Fruit fly (Drosophila melanogaster) whole organism, embryonic: Measurements from ENCODE around the gene CG8369.

ENCODE experiments used
- CG10366 ChIP-seq: fragments of 200-800 bp; sonication (Bioruptor generic); IDR thresholded peaks from 2 replicates; pipeline ENCODE4 v1.3.6; 2022; ENCODE audit warnings: missing biosample characterization, missing genetic modification characterization
- CG10543 ChIP-seq: fragments of 200-800 bp; sonication (Bioruptor generic); optimal IDR thresholded peaks from 3 replicates; lab custom pipeline; 2017; ENCODE audit warnings: missing biosample characterization, mild to moderate bottlenecking, missing genetic modification characterization, moderate library complexity
- CG10654 ChIP-seq: fragments of 200-800 bp; sonication (Bioruptor generic); optimal IDR thresholded peaks from 2 replicates; lab custom pipeline; 2016; ENCODE audit warnings: missing biosample characterization, missing genetic modification characterization
- CG11695 ChIP-seq: fragments of 200-800 bp; sonication (Bioruptor generic); IDR thresholded peaks from 3 replicates; pipeline ENCODE4 v1.3.6; 2022; ENCODE audit warnings: missing biosample characterization, missing genetic modification characterization
- CG15479 ChIP-seq: fragments of 200-800 bp; sonication (Bioruptor generic); optimal IDR thresholded peaks from 3 replicates; lab custom pipeline; 2019; ENCODE audit warnings: missing biosample characterization, mild to moderate bottlenecking, missing genetic modification characterization, moderate library complexity
- CG16863 ChIP-seq: fragments of 200-800 bp; sonication (Bioruptor generic); optimal IDR thresholded peaks from 3 replicates; lab custom pipeline; 2016; ENCODE audit warnings: missing biosample characterization, missing genetic modification characterization
- CG17328 ChIP-seq: fragments of 200-800 bp; sonication (Bioruptor generic); IDR thresholded peaks from 2 replicates; pipeline ENCODE4 v1.3.6; 2022; ENCODE audit warnings: missing biosample characterization, missing genetic modification characterization
- CG17912 ChIP-seq: fragments of 200-800 bp; sonication (Bioruptor generic); optimal IDR thresholded peaks from 2 replicates; lab custom pipeline; 2018; ENCODE audit warnings: missing biosample characterization, mild to moderate bottlenecking, missing genetic modification characterization
- CG3838 ChIP-seq: fragments of 200-800 bp; sonication (Bioruptor generic); optimal IDR thresholded peaks from 3 replicates; lab custom pipeline; 2016; ENCODE audit warnings: missing biosample characterization, missing genetic modification characterization
- CG7372 ChIP-seq: fragments of 200-800 bp; sonication (Bioruptor generic); IDR thresholded peaks from 2 replicates; pipeline ENCODE4 v1.3.6; 2022; ENCODE audit warnings: missing biosample characterization, missing genetic modification characterization
- CG7556 ChIP-seq: fragments of 200-800 bp; sonication (Bioruptor generic); optimal IDR thresholded peaks from 2 replicates; lab custom pipeline; 2017; ENCODE audit warnings: missing biosample characterization, mild to moderate bottlenecking, missing genetic modification characterization
- CG7745 ChIP-seq: fragments of 200-800 bp; sonication (Bioruptor generic); optimal IDR thresholded peaks from 2 replicates; lab custom pipeline; 2018; ENCODE audit warnings: missing biosample characterization, mild to moderate bottlenecking, missing genetic modification characterization, moderate library complexity
- CG8924 ChIP-seq: fragments of 200-800 bp; optimal IDR thresholded peaks from 3 replicates; lab custom pipeline; 2019; ENCODE audit warnings: missing biosample characterization, mild to moderate bottlenecking, missing genetic modification characterization, moderate library complexity
- CG9215 ChIP-seq: fragments of 200-800 bp; sonication (Bioruptor generic); IDR thresholded peaks from 2 replicates; pipeline ENCODE4 v1.3.6; 2022; ENCODE audit warnings: missing biosample characterization, missing genetic modification characterization
- D ChIP-seq, 2 experiments: fragments of 200-800 bp in 1 of 2; fragments of >200 bp in 1 of 2; sonication (Bioruptor generic) in 1 of 2; optimal IDR thresholded peaks; 2 replicates in 1 of 2; 3 replicates in 1 of 2; lab custom pipeline; 2017; ENCODE audit warnings: mild to moderate bottlenecking in 1 of 2, missing biosample characterization in 1 of 2, missing genetic modification characterization in 1 of 2, missing genetic modification reagents in 1 of 2
- Dref ChIP-seq: fragments of 200-800 bp; sonication (Bioruptor generic); IDR thresholded peaks from 2 replicates; pipeline ENCODE4 v1.3.6; 2022; ENCODE audit warnings: missing biosample characterization, missing genetic modification characterization
- Fer2 ChIP-seq: fragments of 200-800 bp; sonication (Bioruptor generic); optimal IDR thresholded peaks from 2 replicates; lab custom pipeline; 2018; ENCODE audit warnings: missing biosample characterization, mild to moderate bottlenecking, missing genetic modification characterization, moderate library complexity
- Hmr ChIP-seq: fragments of 200-800 bp; sonication (Bioruptor generic); optimal IDR thresholded peaks from 3 replicates; lab custom pipeline; 2017; ENCODE audit warnings: mild to moderate bottlenecking, missing biosample characterization, missing genetic modification reagents, missing genetic modification characterization
- Hr39 ChIP-seq: fragments of >200 bp; optimal IDR thresholded peaks from 2 replicates; lab custom pipeline; 2017
- Mad ChIP-seq: fragments of 200-800 bp; sonication (Bioruptor generic); optimal IDR thresholded peaks from 2 replicates; lab custom pipeline; 2016; ENCODE audit warnings: missing biosample characterization, missing genetic modification characterization
- Med ChIP-seq: fragments of 200-800 bp; sonication (Bioruptor generic); peaks from one replicate; lab custom pipeline; 2016; ENCODE audit warnings: missing biosample characterization, missing genetic modification characterization, mild to moderate bottlenecking, inconsistent platforms, moderate library complexity
- NfI ChIP-seq: fragments of 200-800 bp; sonication (Bioruptor generic); optimal IDR thresholded peaks from 3 replicates; lab custom pipeline; 2018; ENCODE audit warnings: missing biosample characterization, mild to moderate bottlenecking, missing genetic modification characterization, moderate library complexity
- Ptx1 ChIP-seq: fragments of 200-800 bp; sonication (Bioruptor generic); IDR thresholded peaks from 2 replicates; pipeline ENCODE4 v1.3.6; 2022; ENCODE audit warnings: missing biosample characterization, missing genetic modification characterization
- Scr ChIP-seq: fragments of 200-800 bp; sonication (Bioruptor generic); IDR thresholded peaks from 2 replicates; pipeline ENCODE4 v1.3.6; 2022; ENCODE audit warnings: missing biosample characterization, missing genetic modification characterization; ENCODE audit not compliant: partially characterized antibody
- Side ChIP-seq: fragments of 200-800 bp; sonication (Bioruptor generic); optimal IDR thresholded peaks from 2 replicates; lab custom pipeline; 2016; ENCODE audit warnings: missing biosample characterization, missing genetic modification characterization
- Sin3A ChIP-seq: fragments of >200 bp; optimal IDR thresholded peaks from 2 replicates; lab custom pipeline; 2018
- Sox102F ChIP-seq: fragments of 200-800 bp; sonication (Bioruptor generic); optimal IDR thresholded peaks from 2 replicates; lab custom pipeline; 2018; ENCODE audit warnings: missing biosample characterization, mild to moderate bottlenecking, missing genetic modification characterization, moderate library complexity
- Usf ChIP-seq: fragments of 200-800 bp; sonication (Bioruptor generic); optimal IDR thresholded peaks from 2 replicates; lab custom pipeline; 2017; ENCODE audit warnings: missing genotype, missing biosample characterization, missing genetic modification characterization
- amos ChIP-seq: fragments of 200-800 bp; sonication (Bioruptor generic); IDR thresholded peaks from 2 replicates; pipeline ENCODE4 v1.3.6; 2022; ENCODE audit warnings: missing biosample characterization, missing genetic modification characterization; ENCODE audit not compliant: partially characterized antibody
- aop ChIP-seq: fragments of 200-800 bp; sonication (Bioruptor generic); IDR thresholded peaks from 2 replicates; pipeline ENCODE4 v1.3.6; 2022; ENCODE audit warnings: missing biosample characterization, missing genetic modification characterization
- az2 ChIP-seq: fragments of 200-800 bp; sonication (Bioruptor generic); optimal IDR thresholded peaks from 3 replicates; lab custom pipeline; 2016; ENCODE audit warnings: missing biosample characterization, missing genetic modification characterization
- br ChIP-seq: fragments of >200 bp; optimal IDR thresholded peaks from 2 replicates; lab custom pipeline; 2017
- disco-r ChIP-seq: fragments of 200-800 bp; sonication (Bioruptor generic); optimal IDR thresholded peaks from 2 replicates; lab custom pipeline; 2016; ENCODE audit warnings: missing biosample characterization, missing genetic modification characterization
- fd96Cb ChIP-seq: fragments of 200-800 bp; sonication (Bioruptor generic); optimal IDR thresholded peaks from 2 replicates; lab custom pipeline; 2018; ENCODE audit warnings: missing biosample characterization, mild to moderate bottlenecking, missing genetic modification characterization, moderate library complexity
- gcm2 ChIP-seq: fragments of 200-800 bp; sonication (Bioruptor generic); optimal IDR thresholded peaks from 2 replicates; lab custom pipeline; 2016; ENCODE audit warnings: missing biosample characterization, missing genetic modification characterization
- her ChIP-seq: fragments of 200-800 bp; sonication (Bioruptor generic); optimal IDR thresholded peaks from 2 replicates; lab custom pipeline; 2016; ENCODE audit warnings: missing biosample characterization, missing genetic modification characterization
- hkb ChIP-seq, 2 experiments: fragments of 200-800 bp in 1 of 2; fragments of >200 bp in 1 of 2; sonication (Bioruptor generic) in 1 of 2; IDR thresholded peaks in 1 of 2; optimal IDR thresholded peaks in 1 of 2; 2 replicates each; pipeline versions ENCODE4 v1.3.6 to Lab custom; 2017 to 2022; ENCODE audit warnings: missing biosample characterization in 1 of 2, missing genetic modification characterization in 1 of 2
- inv ChIP-seq: fragments of 200-800 bp; sonication (Bioruptor generic); IDR thresholded peaks from 2 replicates; pipeline ENCODE4 v1.3.6; 2022; ENCODE audit warnings: missing biosample characterization, missing genetic modification characterization; ENCODE audit not compliant: partially characterized antibody
- jigr1 ChIP-seq: fragments of 200-800 bp; sonication (Bioruptor generic); IDR thresholded peaks from 3 replicates; pipeline ENCODE4 v1.3.6; 2022; ENCODE audit warnings: missing biosample characterization, missing genetic modification characterization
- lilli ChIP-seq: fragments of 200-800 bp; sonication (Bioruptor generic); optimal IDR thresholded peaks from 3 replicates; lab custom pipeline; 2016; ENCODE audit warnings: missing biosample characterization, missing genetic modification characterization
- mam ChIP-seq: fragments of 200-800 bp; sonication (Bioruptor generic); optimal IDR thresholded peaks from 3 replicates; lab custom pipeline; 2016; ENCODE audit warnings: missing biosample characterization, missing genetic modification characterization
- onecut ChIP-seq: fragments of 200-800 bp; sonication (Bioruptor generic); IDR thresholded peaks from 2 replicates; pipeline ENCODE4 v1.3.6; 2022; ENCODE audit warnings: missing biosample characterization, missing genetic modification characterization
- ranshi ChIP-seq: fragments of 200-800 bp; sonication (Bioruptor generic); IDR thresholded peaks from 2 replicates; pipeline ENCODE4 v1.3.6; 2022; ENCODE audit warnings: missing biosample characterization, missing genetic modification characterization
- rib ChIP-seq: fragments of 200-800 bp; sonication (Bioruptor generic); IDR thresholded peaks from 2 replicates; pipeline ENCODE4 v1.3.6; 2022; ENCODE audit warnings: missing biosample characterization, missing genetic modification characterization
- sens-2 ChIP-seq: fragments of 200-800 bp; sonication (Bioruptor generic); IDR thresholded peaks from 2 replicates; pipeline ENCODE4 v1.3.6; 2022; ENCODE audit warnings: missing biosample characterization, missing genetic modification characterization
- shn ChIP-seq: fragments of 200-800 bp; sonication (Bioruptor generic); optimal IDR thresholded peaks from 3 replicates; lab custom pipeline; 2016; ENCODE audit warnings: missing biosample characterization, missing genetic modification characterization
- slou ChIP-seq: fragments of 200-800 bp; sonication (Bioruptor generic); optimal IDR thresholded peaks from 3 replicates; lab custom pipeline; 2016; ENCODE audit warnings: missing biosample characterization, missing genetic modification characterization
- ssp ChIP-seq: fragments of 200-800 bp; sonication (Bioruptor generic); IDR thresholded peaks from 2 replicates; pipeline ENCODE4 v1.3.6; 2022; ENCODE audit warnings: missing biosample characterization, missing genetic modification characterization
- stc ChIP-seq: fragments of 200-800 bp; sonication (Bioruptor generic); IDR thresholded peaks from 2 replicates; pipeline ENCODE4 v1.3.6; 2022; ENCODE audit warnings: missing biosample characterization, missing genetic modification characterization
- unc-4 ChIP-seq: fragments of 200-800 bp; sonication (Bioruptor generic); IDR thresholded peaks from 2 replicates; pipeline ENCODE4 v1.3.6; 2022; ENCODE audit warnings: missing biosample characterization, missing genetic modification characterization; ENCODE audit not compliant: partially characterized antibody

CG8369 gene

dm6 chr3R:8849373-8850228 lies 27.8 kb downstream of the CG8369 start (continued):
- no peak for TF ChIP-seq CG3838 (GFP tag; lab: Kevin White, UChicago)
- no peak for TF ChIP-seq onecut (GFP tag; lab: Robert Waterston, UW)
- no peak for TF ChIP-seq hkb (optimal IDR thresholded peaks at IDR 0.05; lab: Kevin White, UChicago)
- TF ChIP-seq hkb (GFP tag; IDR thresholded peaks at IDR 0.05; lab: Robert Waterston, UW): peak; percentile 43; the same call in 1 of the 2 replicates
- no peak for TF ChIP-seq NfI
- TF ChIP-seq Med (GFP tag; lab: Kevin White, UChicago): peak; percentile 40
- TF ChIP-seq CG8924 (tag; lab: Kevin White, UChicago): peak; percentile 32
- no peak for TF ChIP-seq Fer2 (tag; lab: Kevin White, UChicago)
- TF ChIP-seq br: no peak
- TF ChIP-seq Sox102F (GFP tag; lab: Kevin White, UChicago): peak; percentile 38
- no peak for TF ChIP-seq rib (GFP tag; lab: Robert Waterston, UW)
- TF ChIP-seq ranshi (GFP tag; lab: Robert Waterston, UW): no peak
- no peak for TF ChIP-seq disco-r
- TF ChIP-seq unc-4 (GFP tag; lab: Robert Waterston, UW): no peak
- TF ChIP-seq CG17912 (GFP tag; lab: Kevin White, UChicago): no peak
- TF ChIP-seq Side (GFP tag; lab: Kevin White, UChicago): no peak
- TF ChIP-seq ssp (GFP tag; lab: Robert Waterston, UW): no peak
- TF ChIP-seq Scr (GFP tag; lab: Robert Waterston, UW): no peak
- TF ChIP-seq her (GFP tag; lab: Kevin White, UChicago): no peak
- TF ChIP-seq D (optimal IDR thresholded peaks at IDR 0.05; lab: Kevin White, UChicago): no peak
- no peak for TF ChIP-seq D (GFP tag; optimal IDR thresholded peaks at IDR 0.05; lab: Kevin White, UChicago)
- no peak for TF ChIP-seq shn (GFP tag; lab: Kevin White, UChicago)
- TF ChIP-seq jigr1 (GFP tag; lab: Robert Waterston, UW): no peak
- no peak for TF ChIP-seq stc (GFP tag; lab: Robert Waterston, UW)
- TF ChIP-seq Sin3A (lab: Kevin White, UChicago): no peak
- TF ChIP-seq CG10654 (GFP tag; lab: Kevin White, UChicago): peak; percentile 1
- 0 out of 2 replicates have a peak, but pooled peaks have one; percentile 6 for TF ChIP-seq CG17328
- TF ChIP-seq CG11695 (GFP tag; lab: Robert Waterston, UW): 0 out of 3 replicates have a peak, but pooled peaks have one; percentile 31
- TF ChIP-seq mam (GFP tag; lab: Kevin White, UChicago): no peak
- no peak for TF ChIP-seq CG7372 (GFP tag; lab: Robert Waterston, UW)
- TF ChIP-seq sens-2: no peak
- no peak for TF ChIP-seq slou (GFP tag; lab: Kevin White, UChicago)
- peak; percentile 12 for TF ChIP-seq Hmr
- no peak for TF ChIP-seq CG7745 (tag; lab: Kevin White, UChicago)
- TF ChIP-seq CG10543: no peak
- TF ChIP-seq Ptx1 (GFP tag; lab: Robert Waterston, UW): no peak; the same call in 1 of the 2 replicates
- no peak for TF ChIP-seq amos (GFP tag; lab: Robert Waterston, UW)
- TF ChIP-seq Hr39: no peak
- no peak for TF ChIP-seq Dref (GFP tag; lab: Robert Waterston, UW)
- TF ChIP-seq inv: no peak
- no peak for TF ChIP-seq CG15479 (GFP tag; lab: Kevin White, UChicago)
- peak; percentile 5 for TF ChIP-seq lilli (GFP tag; lab: Kevin White, UChicago)
- TF ChIP-seq fd96Cb: peak; percentile 52
- TF ChIP-seq Usf (GFP tag; lab: Kevin White, UChicago): no peak
- TF ChIP-seq gcm2 (GFP tag; lab: Kevin White, UChicago): no peak
- 0 out of 2 replicates have a peak, but pooled peaks have one; percentile 9 for TF ChIP-seq CG10366
- no peak for TF ChIP-seq CG9215 (GFP tag; lab: Robert Waterston, UW)
- TF ChIP-seq az2 (GFP tag; lab: Kevin White, UChicago): peak; percentile 24
- no peak for TF ChIP-seq aop (GFP tag; lab: Robert Waterston, UW)
- no peak for TF ChIP-seq CG16863 (GFP tag; lab: Kevin White, UChicago)
- TF ChIP-seq CG7556: peak; percentile 25
- TF ChIP-seq Mad (GFP tag; lab: Kevin White, UChicago): no peak
